Worm (Caenorhabditis elegans) whole organism, L1 larva: ENCODE results near the gene C10F3.7.
A peak's percentile ranks its signal among the peaks of the same experiment; 100 is the strongest.

ENCODE experiments used
- C34B4.2 ChIP-seq: sonication (generic microtip); optimal IDR thresholded peaks from 2 replicates; lab custom pipeline; 2017; ENCODE audit warnings: mild to moderate bottlenecking, missing genetic modification characterization, missing compliant biosample characterization
- F16B12.6 ChIP-seq: fragments of 150-350 bp; optimal IDR thresholded peaks from 2 replicates; lab custom pipeline; 2014; ENCODE audit warnings: missing biosample characterization, missing genetic modification characterization
- Y116A8C.19 ChIP-seq: sonication (generic microtip); optimal IDR thresholded peaks from 2 replicates; lab custom pipeline; 2016; ENCODE audit warnings: missing compliant biosample characterization, missing genetic modification characterization, borderline replicate concordance
- alr-1 ChIP-seq: fragments of 200-800 bp; sonication (Bioruptor generic); optimal IDR thresholded peaks from 2 replicates; lab custom pipeline; 2018; ENCODE audit warnings: borderline replicate concordance, mild to moderate bottlenecking, missing genetic modification characterization, missing compliant biosample characterization
- ceh-82 ChIP-seq, 3 experiments: fragments of 150-350 bp in 1 of 3; sonication (generic microtip) in 2 of 3; optimal IDR thresholded peaks; 2 replicates each; lab custom pipeline; 2014 to 2017; ENCODE audit warnings: missing biosample characterization in 3 of 3, missing genetic modification characterization in 3 of 3
- ceh-88 ChIP-seq: fragments of 200-800 bp; sonication (Bioruptor generic); IDR thresholded peaks from 2 replicates; pipeline ENCODE4 v1.3.6; 2022; ENCODE audit warnings: missing genetic modification characterization, missing compliant biosample characterization
- ceh-90 ChIP-seq: sonication (generic microtip); optimal IDR thresholded peaks from 2 replicates; lab custom pipeline; 2016; ENCODE audit warnings: missing genetic modification characterization, missing compliant biosample characterization
- ces-1 ChIP-seq: fragments of 150-350 bp; optimal IDR thresholded peaks from 2 replicates; lab custom pipeline; 2014; ENCODE audit warnings: missing biosample characterization, missing genetic modification reagents, missing genetic modification characterization
- dpl-1 ChIP-seq, 3 experiments: fragments of 150-350 bp in 2 of 3; sonication (generic microtip) in 1 of 3; optimal IDR thresholded peaks; 2 replicates each; lab custom pipeline; 2014 to 2017; ENCODE audit warnings: missing biosample characterization in 3 of 3, missing genetic modification characterization in 3 of 3, missing genetic modification reagents in 3 of 3
- dsc-1 ChIP-seq: sonication (generic microtip); optimal IDR thresholded peaks from 2 replicates; lab custom pipeline; 2016; ENCODE audit warnings: mild to moderate bottlenecking, missing genetic modification characterization, missing compliant biosample characterization
- efl-1 ChIP-seq, 4 experiments: fragments of 150-350 bp; optimal IDR thresholded peaks in 3 of 4; peaks in 1 of 4; 1 replicate in 1 of 4; 2 replicates in 3 of 4; lab custom pipeline; 2014; ENCODE audit warnings: missing biosample characterization in 2 of 4, missing genetic modification characterization in 2 of 4, missing genetic modification reagents in 2 of 4
- efl-3 ChIP-seq: fragments of 200-800 bp; sonication (Bioruptor generic); optimal IDR thresholded peaks from 2 replicates; lab custom pipeline; 2018; ENCODE audit warnings: mild to moderate bottlenecking, missing genetic modification characterization, missing compliant biosample characterization
- egl-27 ChIP-seq, 2 experiments: fragments of 150-350 bp in 1 of 2; sonication (generic microtip); optimal IDR thresholded peaks; 3 replicates each; lab custom pipeline; 2017 to 2018; ENCODE audit warnings: missing biosample characterization in 2 of 2, missing genetic modification characterization in 2 of 2, missing genetic modification reagents in 2 of 2
- elt-2 ChIP-seq: sonication (generic microtip); optimal IDR thresholded peaks from 2 replicates; lab custom pipeline; 2016; ENCODE audit warnings: missing genetic modification characterization, mild to moderate bottlenecking, inconsistent platforms, missing compliant biosample characterization, missing genetic modification reagents
- ets-5 ChIP-seq: fragments of 200-800 bp; sonication (Bioruptor generic); IDR thresholded peaks from 2 replicates; pipeline ENCODE4 v1.3.6; 2022; ENCODE audit warnings: missing genetic modification characterization, missing compliant biosample characterization
- grh-1 ChIP-seq: fragments of 200-800 bp; sonication (Bioruptor generic); IDR thresholded peaks from 2 replicates; pipeline ENCODE4 v1.3.6; 2022; ENCODE audit warnings: missing genetic modification reagents, missing genetic modification characterization, missing compliant biosample characterization
- hlh-4 ChIP-seq: sonication (generic microtip); optimal IDR thresholded peaks from 2 replicates; lab custom pipeline; 2016; ENCODE audit warnings: mild to moderate bottlenecking, missing genetic modification characterization, missing compliant biosample characterization
- isw-1 ChIP-seq: fragments of 200-800 bp; sonication (Bioruptor generic); IDR thresholded peaks from 2 replicates; pipeline ENCODE4 v1.3.6; 2022; ENCODE audit warnings: missing genetic modification characterization, missing compliant biosample characterization
- jun-1 ChIP-seq: fragments of 150-350 bp; optimal IDR thresholded peaks from 2 replicates; lab custom pipeline; 2014; ENCODE audit warnings: missing biosample characterization, missing genetic modification reagents, missing genetic modification characterization
- lin-13 ChIP-seq: fragments of 150-350 bp; optimal IDR thresholded peaks from 2 replicates; lab custom pipeline; 2014; ENCODE audit warnings: missing biosample characterization, missing genetic modification reagents, missing genetic modification characterization
- lin-14 ChIP-seq: fragments of 200-800 bp; sonication (Bioruptor generic); optimal IDR thresholded peaks from 2 replicates; lab custom pipeline; 2018; ENCODE audit warnings: mild to moderate bottlenecking, missing genetic modification characterization, moderate library complexity, missing compliant biosample characterization
- lin-35 ChIP-seq, 2 experiments: fragments of 150-350 bp; optimal IDR thresholded peaks; 2 replicates each; lab custom pipeline; 2014; ENCODE audit warnings: missing biosample characterization in 2 of 2, missing genetic modification characterization in 2 of 2, missing genetic modification reagents in 2 of 2
- lin-39 ChIP-seq: fragments of 150-350 bp; optimal IDR thresholded peaks from 2 replicates; lab custom pipeline; 2014; ENCODE audit warnings: missing biosample characterization, missing genetic modification reagents, missing genetic modification characterization
- lir-3 ChIP-seq: sonication (generic microtip); optimal IDR thresholded peaks from 2 replicates; lab custom pipeline; 2016; ENCODE audit warnings: mild to moderate bottlenecking, missing genetic modification characterization, moderate library complexity, missing compliant biosample characterization; ENCODE audit not compliant: poor library complexity
- lsy-2 ChIP-seq, 2 experiments: fragments of 150-350 bp; optimal IDR thresholded peaks; 2 replicates each; lab custom pipeline; 2014; ENCODE audit warnings: missing biosample characterization in 2 of 2, missing genetic modification characterization in 2 of 2
- mab-9 ChIP-seq: fragments of 200-800 bp; sonication (Bioruptor generic); IDR thresholded peaks from 2 replicates; pipeline ENCODE4 v1.3.6; 2022; ENCODE audit warnings: missing genetic modification reagents, missing genetic modification characterization, missing compliant biosample characterization
- mef-2 ChIP-seq: fragments of 150-350 bp; optimal IDR thresholded peaks from 2 replicates; lab custom pipeline; 2014; ENCODE audit warnings: missing biosample characterization, missing genetic modification characterization
- mep-1 ChIP-seq: fragments of 150-350 bp; optimal IDR thresholded peaks from 2 replicates; lab custom pipeline; 2014; ENCODE audit warnings: missing biosample characterization, missing genetic modification characterization
- nhr-11 ChIP-seq: fragments of 150-350 bp; optimal IDR thresholded peaks from 2 replicates; lab custom pipeline; 2014; ENCODE audit warnings: missing biosample characterization, missing genetic modification characterization
- nhr-12 ChIP-seq: sonication (generic microtip); optimal IDR thresholded peaks from 2 replicates; lab custom pipeline; 2017; ENCODE audit warnings: missing biosample characterization, missing genetic modification characterization
- nhr-20 ChIP-seq: sonication (generic microtip); optimal IDR thresholded peaks from 2 replicates; lab custom pipeline; 2016; ENCODE audit warnings: mild to moderate bottlenecking, missing genetic modification characterization, missing compliant biosample characterization
- nhr-28 ChIP-seq: fragments of 150-350 bp; optimal IDR thresholded peaks from 2 replicates; lab custom pipeline; 2014; ENCODE audit warnings: missing biosample characterization, missing genetic modification characterization
- nhr-47 ChIP-seq: sonication (generic microtip); optimal IDR thresholded peaks from 2 replicates; lab custom pipeline; 2016; ENCODE audit warnings: mild to moderate bottlenecking, missing genetic modification characterization, moderate library complexity, missing compliant biosample characterization
- nhr-71 ChIP-seq: sonication (generic microtip); optimal IDR thresholded peaks from 2 replicates; lab custom pipeline; 2016; ENCODE audit warnings: mild to moderate bottlenecking, missing genetic modification characterization, moderate library complexity, missing compliant biosample characterization
- nhr-85 ChIP-seq: sonication (generic microtip); peaks from one replicate; lab custom pipeline; 2016; ENCODE audit warnings: missing genetic modification characterization, inconsistent platforms, missing compliant biosample characterization
- pax-3 ChIP-seq: fragments of 200-800 bp; sonication (Bioruptor generic); optimal IDR thresholded peaks from 2 replicates; lab custom pipeline; 2018; ENCODE audit warnings: mild to moderate bottlenecking, missing genetic modification characterization, moderate library complexity, missing compliant biosample characterization
- rnt-1 ChIP-seq: sonication (generic microtip); optimal IDR thresholded peaks from 2 replicates; lab custom pipeline; 2016; ENCODE audit warnings: mild to moderate bottlenecking, missing genetic modification characterization, moderate library complexity, missing compliant biosample characterization
- skn-1 ChIP-seq: fragments of 150-350 bp; optimal IDR thresholded peaks from 2 replicates; lab custom pipeline; 2014; ENCODE audit warnings: missing biosample characterization, missing genetic modification characterization
- snu-23 ChIP-seq: sonication (generic microtip); optimal IDR thresholded peaks from 2 replicates; lab custom pipeline; 2016; ENCODE audit warnings: missing genetic modification characterization, missing compliant biosample characterization
- sox-4 ChIP-seq: sonication (generic microtip); optimal IDR thresholded peaks from 2 replicates; lab custom pipeline; 2016; ENCODE audit warnings: missing genetic modification characterization, missing compliant biosample characterization
- sptf-1 ChIP-seq: fragments of 150-350 bp; optimal IDR thresholded peaks from 2 replicates; lab custom pipeline; 2014; ENCODE audit warnings: missing biosample characterization, missing genetic modification characterization
- sup-37 ChIP-seq: fragments of 200-800 bp; sonication (Bioruptor generic); optimal IDR thresholded peaks from 2 replicates; lab custom pipeline; 2018; ENCODE audit warnings: mild to moderate bottlenecking, missing genetic modification characterization, missing compliant biosample characterization
- swsn-7 ChIP-seq: sonication (generic microtip); optimal IDR thresholded peaks from 2 replicates; lab custom pipeline; 2016; ENCODE audit warnings: missing genetic modification characterization, missing compliant biosample characterization
- tlp-1 ChIP-seq: fragments of 150-350 bp; optimal IDR thresholded peaks from 2 replicates; lab custom pipeline; 2014; ENCODE audit warnings: missing biosample characterization, missing genetic modification characterization
- unc-130 ChIP-seq: fragments of 150-350 bp; optimal IDR thresholded peaks from 2 replicates; lab custom pipeline; 2017; ENCODE audit warnings: missing biosample characterization, missing genetic modification characterization, inconsistent platforms
- unc-30 ChIP-seq: sonication (generic microtip); optimal IDR thresholded peaks from 2 replicates; lab custom pipeline; 2017; ENCODE audit warnings: missing biosample characterization, missing genetic modification characterization
- unc-62 ChIP-seq: fragments of 150-350 bp; optimal IDR thresholded peaks from 2 replicates; lab custom pipeline; 2014; ENCODE audit warnings: missing biosample characterization, missing genetic modification reagents, missing genetic modification characterization
- unc-86 ChIP-seq: sonication (generic microtip); optimal IDR thresholded peaks from 2 replicates; lab custom pipeline; 2016; ENCODE audit warnings: missing genetic modification characterization, missing compliant biosample characterization
- unc-98 ChIP-seq: fragments of 200-800 bp; sonication (Bioruptor generic); IDR thresholded peaks from 2 replicates; pipeline ENCODE4 v1.3.6; 2022; ENCODE audit warnings: missing genetic modification characterization, missing compliant biosample characterization
- vab-15 ChIP-seq: sonication (generic microtip); optimal IDR thresholded peaks from 2 replicates; lab custom pipeline; 2017; ENCODE audit warnings: missing genotype, mild to moderate bottlenecking, missing genetic modification characterization, missing compliant biosample characterization
- zag-1 ChIP-seq: fragments of 150-350 bp; optimal IDR thresholded peaks from 2 replicates; lab custom pipeline; 2014; ENCODE audit warnings: missing biosample characterization, missing genetic modification characterization

C10F3.7 gene

ce11 chrV:5964658-5965178 lies 21.9 kb downstream of the C10F3.7 start (continued):
- TF ChIP-seq rnt-1 (tag; lab: Kevin White, UChicago) = peak; percentile 44
- no peak for TF ChIP-seq lin-13 (GFP tag; lab: Kevin White, UChicago)
- TF ChIP-seq elt-2 = no peak
- TF ChIP-seq nhr-12 = no peak
- no peak for TF ChIP-seq mab-9 (GFP tag; lab: Robert Waterston, UW)
- no peak for TF ChIP-seq unc-98 (GFP tag; lab: Robert Waterston, UW)
- no peak for TF ChIP-seq sptf-1 (tag; lab: Kevin White, UChicago)

- TF ChIP-seq dsc-1 (tag; lab: Kevin White, UChicago) = peak; percentile 1
- TF ChIP-seq unc-30 (tag; lab: Kevin White, UChicago) = no peak
- TF ChIP-seq mab-9 (GFP tag; lab: Robert Waterston, UW) = no peak
- peak; percentile 52 to 55 for TF ChIP-seq efl-1 (optimal IDR thresholded peaks at IDR 0.05; lab: Kevin White, UChicago)
- peak in 1 of 2 experiments; percentile 28 for TF ChIP-seq efl-1 (GFP tag; optimal IDR thresholded peaks at IDR 0.05 in 1 of 2; lab: Kevin White, UChicago)
- TF ChIP-seq ceh-82 (tag; optimal IDR thresholded peaks at IDR 0.05; lab: Kevin White, UChicago) = no peak
- no peak for TF ChIP-seq nhr-11
- no peak for TF ChIP-seq lin-39
- peak in 1 of 3 experiments; percentile 34 for TF ChIP-seq dpl-1 (GFP tag; optimal IDR thresholded peaks at IDR 0.05; lab: Kevin White, UChicago)
- peak; percentile 4 for TF ChIP-seq nhr-85
- peak; percentile 19 for TF ChIP-seq swsn-7
- no peak for TF ChIP-seq egl-27 (tag; optimal IDR thresholded peaks at IDR 0.05; lab: Kevin White, UChicago)
- TF ChIP-seq nhr-47 (tag; lab: Kevin White, UChicago) = no peak
- no peak for TF ChIP-seq jun-1
- TF ChIP-seq alr-1 (tag; lab: Kevin White, UChicago) = no peak
- TF ChIP-seq skn-1 (tag; lab: Kevin White, UChicago) = no peak
- no peak for TF ChIP-seq grh-1 (GFP tag; lab: Robert Waterston, UW)
- no peak for TF ChIP-seq lir-3 (tag; lab: Kevin White, UChicago)
- TF ChIP-seq unc-62 (GFP tag; lab: Kevin White, UChicago) = no peak
- TF ChIP-seq ceh-88 (GFP tag; lab: Robert Waterston, UW) = no peak
- peak; percentile 16 for TF ChIP-seq nhr-71 (tag; lab: Kevin White, UChicago)
- TF ChIP-seq isw-1 = no peak
- no peak for TF ChIP-seq ces-1 (GFP tag; lab: Kevin White, UChicago)
- no peak for TF ChIP-seq pax-3 (tag; lab: Kevin White, UChicago)
- TF ChIP-seq unc-86 (tag; lab: Kevin White, UChicago) = no peak
- TF ChIP-seq tlp-1 = no peak
- TF ChIP-seq ets-5 (GFP tag; lab: Robert Waterston, UW) = no peak
- TF ChIP-seq hlh-4 = no peak
- TF ChIP-seq mef-2 (tag; lab: Kevin White, UChicago) = no peak
- no peak for TF ChIP-seq sup-37 (GFP tag; lab: Kevin White, UChicago)
- TF ChIP-seq zag-1 (tag; lab: Kevin White, UChicago) = no peak
- no peak for TF ChIP-seq nhr-20 (tag; lab: Kevin White, UChicago)
- TF ChIP-seq mep-1 (tag; lab: Kevin White, UChicago) = peak; percentile 11
- peak; percentile 67 for TF ChIP-seq lin-14 (GFP tag; lab: Kevin White, UChicago)
- TF ChIP-seq lin-35 (GFP tag; optimal IDR thresholded peaks at IDR 0.05; lab: Kevin White, UChicago) = peak in 1 of 2 experiments; percentile 22
- TF ChIP-seq F16B12.6 (tag; lab: Kevin White, UChicago) = no peak
- no peak for TF ChIP-seq C34B4.2 (tag; lab: Kevin White, UChicago)
- no peak for TF ChIP-seq vab-15 (tag; lab: Kevin White, UChicago)
- peak; percentile 2 for TF ChIP-seq rnt-1 (tag; lab: Kevin White, UChicago)
- TF ChIP-seq sox-4 (tag; lab: Kevin White, UChicago) = no peak
- peak; percentile 5 to 37 for TF ChIP-seq lsy-2 (tag; optimal IDR thresholded peaks at IDR 0.05; lab: Kevin White, UChicago)
- TF ChIP-seq nhr-28 = no peak
- peak; percentile 15 for TF ChIP-seq unc-130
- TF ChIP-seq efl-3 = no peak
- no peak for TF ChIP-seq Y116A8C.19 (tag; lab: Kevin White, UChicago)
- TF ChIP-seq snu-23 (GFP tag; lab: Kevin White, UChicago) = peak; percentile 45
- TF ChIP-seq ceh-90 (tag; lab: Kevin White, UChicago) = no peak
These were observed 23.0 kb downstream of the C10F3.7 start, which contains the start of gene pcm-1 for ce11 chrV:5963696-5964095. Gene pcm-1, minus strand, starts transcription at chrV:5963882.
